Worm (Caenorhabditis elegans): Measurements from ENCODE around the gene famh-161.
A peak's percentile ranks its signal among the peaks of the same experiment; 100 is the strongest.
"Not testable (repeated sequence)": the region's sequence is repeated elsewhere in the genome, so short reads cannot be mapped to it uniquely, and the experiment has no call there.

The famh-161 gene

ce11 chrV:20522219-20522618 is 11.8 kb downstream of the famh-161 start, which contains the start of the genes Y38H6C.9 and fbxa-150:
Gene Y38H6C.9, minus strand, starts transcription at chrV:20522270.
Gene fbxa-150, plus strand, starts transcription at chrV:20522598.
- peak; percentile 26 for TF ChIP-seq fkh-10 (GFP tag; optimal IDR thresholded peaks at IDR 0.05)
- no peak for TF ChIP-seq nhr-25 (tag; optimal IDR thresholded peaks at IDR 0.05; ENCODE audit: borderline replicate concordance, insufficient read depth)
- no peak for TF ChIP-seq hmg-1.1 (GFP tag; IDR thresholded peaks at IDR 0.05)
- TF ChIP-seq lin-39 (tag; optimal IDR thresholded peaks at IDR 0.05) = no peak
- TF ChIP-seq daf-16 (GFP tag; optimal IDR thresholded peaks at IDR 0.05) = no peak
- TF ChIP-seq daf-16 (tag; optimal IDR thresholded peaks at IDR 0.05) = peak; percentile 34

DNA sequence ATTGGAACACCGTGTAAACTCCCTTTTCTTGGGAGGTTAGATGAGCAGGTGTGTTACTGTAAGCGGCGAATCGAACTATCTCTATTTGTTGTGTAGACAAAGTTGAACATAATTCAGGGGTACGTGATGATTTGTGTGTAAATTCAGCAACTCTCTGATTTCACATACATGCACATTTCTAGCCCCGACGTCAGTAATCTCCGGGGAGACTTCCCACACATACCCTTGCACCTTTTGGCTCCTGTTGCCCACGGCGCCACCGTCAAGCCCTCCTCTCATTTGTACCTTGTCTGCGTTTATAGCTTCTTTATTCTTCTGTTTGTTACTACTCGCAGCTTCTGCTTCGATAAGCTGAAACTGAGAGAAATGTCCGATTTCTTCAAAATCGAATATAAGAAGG is 15.0 kb downstream of the famh-161 start, which contains the start of gene Y38H6C.25:
Y38H6C.25 (plus strand) TSS at position 301 of the 400 bp plus-strand sequence.
- TF ChIP-seq F44E2.7 (GFP tag; IDR thresholded peaks at IDR 0.05) = 0 out of 2 replicates have a peak, but pooled peaks have one; percentile 32
- TF ChIP-seq ceh-62 (tag; optimal IDR thresholded peaks at IDR 0.05) = no peak

DNA sequence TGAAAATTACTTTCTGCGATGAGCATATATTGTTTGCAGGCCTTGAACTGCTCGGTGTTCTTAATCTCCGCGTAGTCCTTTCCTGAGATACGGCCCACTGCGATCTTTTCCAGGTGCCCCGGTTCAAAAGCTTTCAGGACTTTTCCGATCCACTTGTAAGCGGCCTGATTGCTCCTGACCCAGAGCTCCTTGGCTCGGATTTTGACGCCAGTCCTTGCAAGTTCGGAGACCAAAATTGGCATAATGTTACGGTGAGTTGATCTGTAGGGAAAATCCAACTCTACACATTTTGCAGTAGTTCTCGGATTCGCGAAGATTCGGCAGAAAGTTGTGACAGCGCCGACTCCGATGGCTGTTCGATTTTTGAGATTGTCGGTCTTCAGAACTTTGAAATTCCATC is 17.0 kb downstream of the famh-161 start:
- TF ChIP-seq F44E2.7 (GFP tag; IDR thresholded peaks at IDR 0.05) = 0 out of 2 replicates have a peak, but pooled peaks have one; percentile 70
- TF ChIP-seq aha-1 (tag) = peak; percentile 96
- TF ChIP-seq nhr-25 (tag; optimal IDR thresholded peaks at IDR 0.05; ENCODE audit: borderline replicate concordance, insufficient read depth) = no peak

ce11 chrV:20514483-20514882 is 19.5 kb downstream of the famh-161 start:
- TF ChIP-seq ZK337.2 (GFP tag; IDR thresholded peaks at IDR 0.05) (no peak), pqm-1 (tag; optimal IDR thresholded peaks at IDR 0.05) (peak; percentile 48)

- not testable (repeated sequence) for TF ChIP-seq php-3 (GFP tag; IDR thresholded peaks at IDR 0.05); lin-13 (GFP tag; optimal IDR thresholded peaks at IDR 0.05); F26F4.8 (GFP tag; conservative IDR thresholded peaks at IDR 0.05)
These were observed 20.3 kb downstream of the famh-161 start, which contains the start of gene Y38H6C.8 for ce11 chrV:20513661-20514060. Gene Y38H6C.8, plus strand, starts transcription at chrV:20513961.

DNA sequence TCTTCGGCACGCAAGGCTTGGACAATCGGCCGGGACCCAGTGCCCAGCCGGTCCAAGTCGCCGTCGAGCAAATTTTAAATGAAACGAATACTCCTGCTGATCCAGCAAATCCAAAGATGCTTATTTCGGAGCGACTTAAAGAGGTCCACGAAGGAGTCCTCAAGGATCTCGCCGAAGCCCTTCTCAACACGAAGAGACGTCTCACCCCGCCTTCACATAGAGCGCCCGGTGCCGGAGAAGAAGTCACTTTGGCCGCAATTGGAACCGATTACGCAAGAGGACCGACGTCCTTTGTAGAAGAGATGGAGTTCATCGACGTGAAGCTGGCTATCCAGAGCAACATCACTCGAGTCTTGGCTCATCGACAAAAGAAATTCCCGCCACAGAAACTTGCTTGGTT is 24.5 kb downstream of the famh-161 start:
- TF ChIP-seq set-16 (GFP tag; IDR thresholded peaks at IDR 0.05) = peak; percentile 49; the same call in 1 of the 2 replicates
- TF ChIP-seq aly-2 (tag; optimal IDR thresholded peaks at IDR 0.05) = no peak
- no peak for TF ChIP-seq nhr-6 (tag; optimal IDR thresholded peaks at IDR 0.05)

ce11 chrV:20506542-20506941 is 27.4 kb downstream of the famh-161 start:
- TF ChIP-seq ztf-7 (tag; optimal IDR thresholded peaks at IDR 0.05) (no peak), set-16 (GFP tag; IDR thresholded peaks at IDR 0.05) (peak; percentile 81), lin-38 (GFP tag; IDR thresholded peaks at IDR 0.05) (no peak), hlh-30 (tag; optimal IDR thresholded peaks at IDR 0.05; ENCODE audit: insufficient read depth) (no peak)

DNA sequence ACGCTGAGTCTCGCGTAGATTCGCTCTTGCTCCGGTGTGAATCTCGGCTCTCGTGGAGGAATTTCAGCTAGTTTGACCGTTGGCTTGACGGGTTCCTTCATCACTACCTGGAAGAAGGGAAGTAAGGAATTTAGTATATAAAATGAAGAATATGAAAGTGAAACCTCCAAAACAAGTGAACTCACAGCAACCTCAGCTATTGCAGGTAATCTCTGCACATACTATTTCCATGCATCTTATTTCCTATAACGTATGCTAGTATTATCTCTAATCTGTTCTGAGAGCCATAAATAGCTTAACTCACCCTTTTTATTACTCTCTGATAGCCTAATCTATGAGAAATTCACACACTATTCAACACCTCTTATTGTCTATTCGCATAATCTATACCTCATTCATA is 29.0 kb downstream of the famh-161 start, which contains the start of gene Y38H6C.4:
Y38H6C.4 (minus strand) TSS at position 101 of the 400 bp plus-strand sequence.
- TF ChIP-seq zip-11 (GFP tag; IDR thresholded peaks at IDR 0.05) = no peak
- TF ChIP-seq daf-19 (GFP tag; conservative IDR thresholded peaks at IDR 0.05) = no peak
- no peak for TF ChIP-seq snpc-1.2 (GFP tag; IDR thresholded peaks at IDR 0.05)
- no peak for TF ChIP-seq aly-2 (tag; optimal IDR thresholded peaks at IDR 0.05)
- no peak for TF ChIP-seq lin-29 (GFP tag; IDR thresholded peaks at IDR 0.05)
- no peak for TF ChIP-seq mdl-1 (tag; optimal IDR thresholded peaks at IDR 0.05)
- no peak for TF ChIP-seq ceh-32 (tag; optimal IDR thresholded peaks at IDR 0.05; ENCODE audit: poor library complexity)
- TF ChIP-seq nhr-42 (GFP tag; IDR thresholded peaks at IDR 0.05) = no peak
- no peak for TF ChIP-seq F37D6.2 (tag; optimal IDR thresholded peaks at IDR 0.05)
- no peak for TF ChIP-seq snpc-4 (tag; optimal IDR thresholded peaks at IDR 0.05)
- TF ChIP-seq lin-39 (tag; optimal IDR thresholded peaks at IDR 0.05) = no peak
- no peak for TF ChIP-seq Y5F2A.4 (GFP tag; optimal IDR thresholded peaks at IDR 0.05)
